Fruit fly (Drosophila melanogaster) whole organism, embryonic: ENCODE data around the gene CG32278.

Experiments
- Antp ChIP-seq: fragments of 200-800 bp; sonication (Bioruptor generic); optimal IDR thresholded peaks from 3 replicates; lab custom pipeline; 2016; ENCODE audit warnings: missing biosample characterization, missing genetic modification characterization
- Atf-2 ChIP-seq: fragments of 200-800 bp; sonication (Bioruptor generic); optimal IDR thresholded peaks from 2 replicates; lab custom pipeline; 2016; ENCODE audit warnings: missing biosample characterization, missing genetic modification characterization
- Awh ChIP-seq: fragments of 200-800 bp; sonication (Bioruptor generic); IDR thresholded peaks from 2 replicates; pipeline ENCODE4, ENCODE4 v1.3.6; 2022; ENCODE audit warnings: missing biosample characterization, missing genetic modification characterization
- CG10366 ChIP-seq: fragments of 200-800 bp; sonication (Bioruptor generic); IDR thresholded peaks from 2 replicates; pipeline ENCODE4 v1.3.6; 2022; ENCODE audit warnings: missing biosample characterization, missing genetic modification characterization
- CG10979 ChIP-seq: fragments of 200-800 bp; sonication (Bioruptor generic); optimal IDR thresholded peaks from 2 replicates; lab custom pipeline; 2018; ENCODE audit warnings: missing biosample characterization, mild to moderate bottlenecking, missing genetic modification characterization, moderate library complexity
- CG11695 ChIP-seq: fragments of 200-800 bp; sonication (Bioruptor generic); IDR thresholded peaks from 3 replicates; pipeline ENCODE4 v1.3.6; 2022; ENCODE audit warnings: missing biosample characterization, missing genetic modification characterization
- CG12104 ChIP-seq: fragments of 200-800 bp; sonication (Bioruptor generic); optimal IDR thresholded peaks from 3 replicates; lab custom pipeline; 2016; ENCODE audit warnings: missing biosample characterization, missing genetic modification characterization
- CG12236 ChIP-seq: fragments of 200-800 bp; sonication (Bioruptor generic); optimal IDR thresholded peaks from 2 replicates; lab custom pipeline; 2016; ENCODE audit warnings: missing biosample characterization, missing genetic modification characterization
- CG12299 ChIP-seq: fragments of 200-800 bp; sonication (Bioruptor generic); optimal IDR thresholded peaks from 2 replicates; lab custom pipeline; 2018; ENCODE audit warnings: missing biosample characterization, mild to moderate bottlenecking, missing genetic modification characterization
- CG12769 ChIP-seq: fragments of 200-800 bp; sonication (Bioruptor generic); optimal IDR thresholded peaks from 2 replicates; lab custom pipeline; 2019; ENCODE audit warnings: missing biosample characterization, mild to moderate bottlenecking, missing genetic modification characterization, moderate library complexity
- CG13287 ChIP-seq: fragments of 200-800 bp; sonication (Bioruptor generic); IDR thresholded peaks from 2 replicates; pipeline ENCODE4 v1.3.6; 2022; ENCODE audit warnings: missing biosample characterization, missing genetic modification characterization; ENCODE audit not compliant: partially characterized antibody
- CG14014 ChIP-seq: fragments of 200-800 bp; sonication (Bioruptor generic); IDR thresholded peaks from 2 replicates; pipeline ENCODE4 v1.3.6; 2022; ENCODE audit warnings: missing biosample characterization, missing genetic modification characterization
- CG1529 ChIP-seq: fragments of 200-800 bp; sonication (Bioruptor generic); optimal IDR thresholded peaks from 3 replicates; lab custom pipeline; 2018; ENCODE audit warnings: missing biosample characterization, missing genetic modification characterization
- CG17912 ChIP-seq: fragments of 200-800 bp; sonication (Bioruptor generic); optimal IDR thresholded peaks from 2 replicates; lab custom pipeline; 2018; ENCODE audit warnings: missing biosample characterization, mild to moderate bottlenecking, missing genetic modification characterization
- CG18476 ChIP-seq: fragments of 200-800 bp; sonication (Bioruptor generic); optimal IDR thresholded peaks from 2 replicates; lab custom pipeline; 2016; ENCODE audit warnings: missing biosample characterization, mild to moderate bottlenecking, missing genetic modification characterization
- CG34376 ChIP-seq: fragments of 200-800 bp; sonication (Bioruptor generic); optimal IDR thresholded peaks from 2 replicates; lab custom pipeline; 2018; ENCODE audit warnings: missing biosample characterization, mild to moderate bottlenecking, missing genetic modification characterization
- CG6175 ChIP-seq: fragments of 200-800 bp; sonication (Bioruptor generic); IDR thresholded peaks from 3 replicates; pipeline ENCODE4 v1.3.6; 2022; ENCODE audit warnings: missing biosample characterization, missing genetic modification characterization
- CG7928 ChIP-seq: fragments of 200-800 bp; sonication (Bioruptor generic); optimal IDR thresholded peaks from 2 replicates; lab custom pipeline; 2017; ENCODE audit warnings: missing biosample characterization, mild to moderate bottlenecking, missing genetic modification characterization
- CG7963 ChIP-seq: fragments of 200-800 bp; sonication (Bioruptor generic); IDR thresholded peaks from 3 replicates; pipeline ENCODE4 v1.3.6; 2022; ENCODE audit warnings: missing biosample characterization, missing genetic modification characterization; ENCODE audit not compliant: partially characterized antibody
- Dad ChIP-seq: fragments of 200-800 bp; sonication (Bioruptor generic); optimal IDR thresholded peaks from 3 replicates; lab custom pipeline; 2016; ENCODE audit warnings: missing biosample characterization, missing genetic modification characterization
- E2f1 ChIP-seq: fragments of 200-800 bp; sonication (Bioruptor generic); IDR thresholded peaks from 2 replicates; pipeline ENCODE4 v1.3.6; 2022; ENCODE audit warnings: missing biosample characterization, missing genetic modification characterization
- Ets97D ChIP-seq: fragments of 200-800 bp; sonication (Bioruptor generic); optimal IDR thresholded peaks from 3 replicates; lab custom pipeline; 2016; ENCODE audit warnings: missing biosample characterization, missing genetic modification characterization
- Gug ChIP-seq: fragments of 200-800 bp; sonication (Bioruptor generic); IDR thresholded peaks from 4 replicates; pipeline ENCODE4 v1.3.6; 2022; ENCODE audit warnings: missing biosample characterization, missing genetic modification characterization
- MBD-R2 ChIP-seq: fragments of 200-800 bp; sonication (Bioruptor generic); IDR thresholded peaks from 2 replicates; pipeline ENCODE4 v1.3.6; 2022; ENCODE audit warnings: missing biosample characterization, missing genetic modification characterization
- NFAT ChIP-seq: fragments of 200-800 bp; sonication (Bioruptor generic); IDR thresholded peaks from 2 replicates; pipeline ENCODE4 v1.3.6; 2022; ENCODE audit warnings: missing biosample characterization, missing genetic modification characterization
- Trl ChIP-seq, 3 experiments: fragments of >200 bp in 2 of 3; fragments of 200-800 bp in 1 of 3; sonication (Bioruptor generic) in 1 of 3; optimal IDR thresholded peaks; 2 replicates in 1 of 3; 3 replicates in 2 of 3; lab custom pipeline; 2016 to 2017; ENCODE audit warnings: missing biosample characterization in 1 of 3, missing genetic modification characterization in 1 of 3
- YL-1 ChIP-seq: fragments of 200-800 bp; sonication (Bioruptor generic); optimal IDR thresholded peaks from 3 replicates; lab custom pipeline; 2017; ENCODE audit warnings: missing biosample characterization, mild to moderate bottlenecking, missing genetic modification characterization
- ab ChIP-seq: fragments of 200-800 bp; sonication (Bioruptor generic); optimal IDR thresholded peaks from 2 replicates; lab custom pipeline; 2016; ENCODE audit warnings: missing biosample characterization, missing genetic modification characterization
- ac ChIP-seq: fragments of 200-800 bp; sonication (Bioruptor generic); optimal IDR thresholded peaks from 3 replicates; lab custom pipeline; 2017; ENCODE audit warnings: missing biosample characterization, mild to moderate bottlenecking, missing genetic modification characterization
- ap ChIP-seq: fragments of 200-800 bp; sonication (Bioruptor generic); IDR thresholded peaks from 2 replicates; pipeline ENCODE4 v1.3.6; 2022; ENCODE audit warnings: missing biosample characterization, missing genetic modification characterization
- dan ChIP-seq: fragments of 200-800 bp; sonication (Bioruptor generic); IDR thresholded peaks from 2 replicates; pipeline ENCODE4 v1.3.6; 2022; ENCODE audit warnings: missing biosample characterization, missing genetic modification characterization
- emc ChIP-seq: fragments of 200-800 bp; sonication (Bioruptor generic); optimal IDR thresholded peaks from 2 replicates; lab custom pipeline; 2016; ENCODE audit warnings: missing biosample characterization, missing genetic modification characterization
- en ChIP-seq: fragments of 200-800 bp; sonication (Bioruptor generic); optimal IDR thresholded peaks from 2 replicates; lab custom pipeline; 2016; ENCODE audit warnings: missing biosample characterization, missing genetic modification characterization
- fd96Cb ChIP-seq: fragments of 200-800 bp; sonication (Bioruptor generic); optimal IDR thresholded peaks from 2 replicates; lab custom pipeline; 2018; ENCODE audit warnings: missing biosample characterization, mild to moderate bottlenecking, missing genetic modification characterization, moderate library complexity
- fu2 ChIP-seq: fragments of 200-800 bp; sonication (Bioruptor generic); optimal IDR thresholded peaks from 2 replicates; lab custom pipeline; 2016; ENCODE audit warnings: missing biosample characterization, missing genetic modification characterization
- gem ChIP-seq: fragments of 200-800 bp; sonication (Bioruptor generic); optimal IDR thresholded peaks from 2 replicates; lab custom pipeline; 2019; ENCODE audit warnings: missing biosample characterization, mild to moderate bottlenecking, missing genetic modification characterization, moderate library complexity
- grn ChIP-seq: fragments of 200-800 bp; sonication (Bioruptor generic); optimal IDR thresholded peaks from 3 replicates; lab custom pipeline; 2017; ENCODE audit warnings: missing biosample characterization, missing genetic modification characterization
- hbn ChIP-seq: fragments of 200-800 bp; sonication (Bioruptor generic); IDR thresholded peaks from 2 replicates; pipeline ENCODE4 v1.3.6; 2022; ENCODE audit warnings: missing biosample characterization, missing genetic modification characterization; ENCODE audit not compliant: partially characterized antibody
- her ChIP-seq: fragments of 200-800 bp; sonication (Bioruptor generic); optimal IDR thresholded peaks from 2 replicates; lab custom pipeline; 2016; ENCODE audit warnings: missing biosample characterization, missing genetic modification characterization
- jing ChIP-seq: fragments of 200-800 bp; sonication (Bioruptor generic); optimal IDR thresholded peaks from 2 replicates; lab custom pipeline; 2018; ENCODE audit warnings: missing biosample characterization, mild to moderate bottlenecking, missing genetic modification characterization
- nmo ChIP-seq: fragments of 200-800 bp; sonication (Bioruptor generic); optimal IDR thresholded peaks from 2 replicates; lab custom pipeline; 2018; ENCODE audit warnings: missing biosample characterization, mild to moderate bottlenecking, missing genetic modification characterization, moderate library complexity
- oc ChIP-seq: fragments of 200-800 bp; sonication (Bioruptor generic); optimal IDR thresholded peaks from 2 replicates; lab custom pipeline; 2018; ENCODE audit warnings: missing biosample characterization, mild to moderate bottlenecking, missing genetic modification characterization, moderate library complexity
- peb ChIP-seq: fragments of 200-800 bp; sonication (Bioruptor generic); IDR thresholded peaks from 2 replicates; pipeline ENCODE4 v1.3.6; 2022; ENCODE audit warnings: missing biosample characterization, missing genetic modification characterization
- phol ChIP-seq: fragments of 200-800 bp; sonication (Bioruptor generic); optimal IDR thresholded peaks from 3 replicates; lab custom pipeline; 2018; ENCODE audit warnings: missing biosample characterization, mild to moderate bottlenecking, missing genetic modification characterization, moderate library complexity
- prd ChIP-seq, 3 experiments: fragments of >200 bp in 2 of 3; fragments of 200-800 bp in 1 of 3; sonication (Bioruptor generic) in 1 of 3; optimal IDR thresholded peaks in 2 of 3; IDR thresholded peaks in 1 of 3; 2 replicates in 2 of 3; 3 replicates in 1 of 3; pipeline versions ENCODE4 v1.3.6 to Lab custom; 2017 to 2022; ENCODE audit warnings: missing biosample characterization in 1 of 3, missing genetic modification characterization in 1 of 3
- schlank ChIP-seq: fragments of 200-800 bp; sonication (Bioruptor generic); optimal IDR thresholded peaks from 2 replicates; lab custom pipeline; 2018; ENCODE audit warnings: missing biosample characterization, mild to moderate bottlenecking, missing genetic modification characterization
- scrt ChIP-seq: fragments of 200-800 bp; sonication (Bioruptor generic); optimal IDR thresholded peaks from 2 replicates; lab custom pipeline; 2018; ENCODE audit warnings: missing biosample characterization, mild to moderate bottlenecking, missing genetic modification characterization, moderate library complexity
- tap ChIP-seq: fragments of 200-800 bp; optimal IDR thresholded peaks from 3 replicates; lab custom pipeline; 2019; ENCODE audit warnings: missing biosample characterization, mild to moderate bottlenecking, missing genetic modification characterization, moderate library complexity
- tup ChIP-seq: fragments of 200-800 bp; sonication (Bioruptor generic); optimal IDR thresholded peaks from 2 replicates; lab custom pipeline; 2016; ENCODE audit warnings: missing biosample characterization, mild to moderate bottlenecking, missing genetic modification characterization, moderate library complexity
- twi ChIP-seq: fragments of 200-800 bp; optimal IDR thresholded peaks from 2 replicates; lab custom pipeline; 2019; ENCODE audit warnings: missing biosample characterization, mild to moderate bottlenecking, missing genetic modification characterization, moderate library complexity

CG32278 gene

dm6 chr3L:3143383-3143962, 25.6 kb upstream of the CG32278 start, which contains the start of the genes CG11537 and Alg2 (continued):
- peak; percentile 56 for TF ChIP-seq scrt
- TF ChIP-seq CG18476 (GFP tag; lab: Kevin White, UChicago), result peak; percentile 12
- TF ChIP-seq CG7928 (GFP tag; lab: Kevin White, UChicago), result no peak
- no peak for TF ChIP-seq CG11695
- peak; percentile 13 for TF ChIP-seq CG10979 (tag; lab: Kevin White, UChicago)
- TF ChIP-seq oc (tag; lab: Kevin White, UChicago), result no peak
- no peak for TF ChIP-seq tup (GFP tag; lab: Kevin White, UChicago)
- no peak for TF ChIP-seq CG12236 (GFP tag; lab: Kevin White, UChicago)
- TF ChIP-seq ac (GFP tag; lab: Kevin White, UChicago), result no peak
- TF ChIP-seq her, result no peak
- TF ChIP-seq schlank (tag; lab: Kevin White, UChicago), result no peak
- TF ChIP-seq CG7963 (GFP tag; lab: Robert Waterston, UW), result no peak
- TF ChIP-seq MBD-R2 (GFP tag; lab: Robert Waterston, UW), result no peak; the same call in none of the 2 replicates
- no peak for TF ChIP-seq Atf-2 (GFP tag; lab: Kevin White, UChicago)
- TF ChIP-seq CG17912 (GFP tag; lab: Kevin White, UChicago), result no peak
- no peak for TF ChIP-seq dan (GFP tag; lab: Robert Waterston, UW)
- TF ChIP-seq fu2 (GFP tag; lab: Kevin White, UChicago), result no peak
- no peak for TF ChIP-seq YL-1 (GFP tag; lab: Kevin White, UChicago)
- no peak for TF ChIP-seq CG13287 (GFP tag; lab: Robert Waterston, UW)
- TF ChIP-seq CG12104 (GFP tag; lab: Kevin White, UChicago), result no peak
- peak; percentile 26 for TF ChIP-seq nmo (GFP tag; lab: Kevin White, UChicago)
- TF ChIP-seq grn (GFP tag; lab: Kevin White, UChicago), result no peak
- no peak for TF ChIP-seq CG34376 (GFP tag; lab: Kevin White, UChicago)
- TF ChIP-seq E2f1, result no peak
- peak; percentile 44 for TF ChIP-seq phol (tag; lab: Kevin White, UChicago)
- TF ChIP-seq gem (tag; lab: Kevin White, UChicago), result peak; percentile 55
- TF ChIP-seq Gug, result no peak
- peak; percentile 23; the same call in 1 of the 2 replicates for TF ChIP-seq NFAT (GFP tag; lab: Robert Waterston, UW)
- TF ChIP-seq CG14014 (GFP tag; lab: Robert Waterston, UW), result no peak
- TF ChIP-seq Trl (optimal IDR thresholded peaks at IDR 0.05; lab: Kevin White, UChicago), result no peak
- TF ChIP-seq Trl (GFP tag; optimal IDR thresholded peaks at IDR 0.05; lab: Kevin White, UChicago), result no peak
- TF ChIP-seq fd96Cb (tag; lab: Kevin White, UChicago), result no peak
- TF ChIP-seq Ets97D, result peak; percentile 3
- TF ChIP-seq twi (tag; lab: Kevin White, UChicago), result peak; percentile 73
- TF ChIP-seq peb (GFP tag; lab: Robert Waterston, UW), result no peak
- TF ChIP-seq Dad, result no peak
- no peak for TF ChIP-seq emc (GFP tag; lab: Kevin White, UChicago)
- no peak for TF ChIP-seq Antp
- TF ChIP-seq CG12769 (tag; lab: Kevin White, UChicago), result no peak
- TF ChIP-seq CG10366, result peak; percentile 29
- TF ChIP-seq ap (GFP tag; lab: Robert Waterston, UW), result peak; percentile 23; the same call in 1 of the 2 replicates
- no peak for TF ChIP-seq jing (GFP tag; lab: Kevin White, UChicago)
- TF ChIP-seq hbn (GFP tag; lab: Robert Waterston, UW), result no peak
- no peak for TF ChIP-seq prd (optimal IDR thresholded peaks at IDR 0.05; lab: Kevin White, UChicago)
- TF ChIP-seq prd (GFP tag; IDR thresholded peaks at IDR 0.05; lab: Robert Waterston, UW), result no peak; the same call in 2 of the 3 replicates
- TF ChIP-seq CG6175, result no peak
- TF ChIP-seq CG1529 (GFP tag; lab: Kevin White, UChicago), result no peak
- TF ChIP-seq tap, result no peak
- TF ChIP-seq Awh (GFP tag; lab: Robert Waterston, UW), result no peak
- TF ChIP-seq CG12299 (tag; lab: Kevin White, UChicago), result no peak
- no peak for TF ChIP-seq en
- no peak for TF ChIP-seq ab (GFP tag; lab: Kevin White, UChicago)
